Worm (Caenorhabditis elegans) whole organism, dauer: ENCODE results near the gene pitr-3.

ENCODE experiments used
- unc-62 ChIP-seq: sonication (generic microtip); optimal IDR thresholded peaks from 2 replicates; lab custom pipeline; 2017; ENCODE audit warnings: missing biosample characterization, missing genetic modification reagents, missing genetic modification characterization

The pitr-3 gene

ce11 chrV:9141297-9141696 lies at the start of gene pitr-3:
pitr-3 (minus strand) TSS chrV:9141397.
- no peak for TF ChIP-seq unc-62 (GFP tag; lab: Kevin White, UChicago)

ce11 chrV:9186028-9186427 lies 44.8 kb upstream of the pitr-3 start:
- TF ChIP-seq unc-62 (GFP tag; lab: Kevin White, UChicago): no peak

- no peak for TF ChIP-seq unc-62 (GFP tag; lab: Kevin White, UChicago)
Observed at ce11 chrV:9183718-9184441, 42.7 kb upstream of the pitr-3 start.

- no peak for TF ChIP-seq unc-62 (GFP tag; lab: Kevin White, UChicago)
Observed at ce11 chrV:9181669-9182250, 40.6 kb upstream of the pitr-3 start, which contains the start of gene ptr-1. ptr-1 (minus strand) TSS chrV:9181719.

ce11 chrV:9175218-9175837 lies 34.1 kb upstream of the pitr-3 start, which contains the start of gene spas-1:
spas-1 (plus strand) TSS chrV:9175789.
- no peak for TF ChIP-seq unc-62 (GFP tag; lab: Kevin White, UChicago)

- TF ChIP-seq unc-62 (GFP tag; lab: Kevin White, UChicago): no peak
Observed at ce11 chrV:9173789-9174188, 32.6 kb upstream of the pitr-3 start, which contains the start of gene pqn-16. pqn-16 (plus strand) TSS chrV:9174089.

ce11 chrV:9172989-9173388 lies 31.8 kb upstream of the pitr-3 start, which contains the start of gene gad-3:
gad-3 (minus strand) TSS chrV:9173005.
- no peak for TF ChIP-seq unc-62 (GFP tag; lab: Kevin White, UChicago)

- TF ChIP-seq unc-62 (GFP tag; lab: Kevin White, UChicago): no peak
Observed at ce11 chrV:9168089-9168488, 26.9 kb upstream of the pitr-3 start, which contains the start of gene B0222.11. B0222.11 (minus strand) TSS chrV:9168189.

- TF ChIP-seq unc-62 (GFP tag; lab: Kevin White, UChicago): no peak
Observed at ce11 chrV:9166306-9166705, 25.1 kb upstream of the pitr-3 start.

- no peak for TF ChIP-seq unc-62 (GFP tag; lab: Kevin White, UChicago)
Observed at ce11 chrV:9165073-9165699, 24.0 kb upstream of the pitr-3 start, which contains the start of gene col-10. col-10 (minus strand) TSS chrV:9165307.

ce11 chrV:9163897-9164296 lies 22.7 kb upstream of the pitr-3 start:
- no peak for TF ChIP-seq unc-62 (GFP tag; lab: Kevin White, UChicago)

ce11 chrV:9162955-9163468 lies 21.8 kb upstream of the pitr-3 start, which contains the start of gene col-145:
col-145 (minus strand) TSS chrV:9163005.
- TF ChIP-seq unc-62 (GFP tag; lab: Kevin White, UChicago): no peak

- TF ChIP-seq unc-62 (GFP tag; lab: Kevin White, UChicago): no peak
Observed at ce11 chrV:9162118-9162729, 21.0 kb upstream of the pitr-3 start.

- no peak for TF ChIP-seq unc-62 (GFP tag; lab: Kevin White, UChicago)
Observed at ce11 chrV:9160224-9160886, 19.2 kb upstream of the pitr-3 start, which contains the start of gene col-144. col-144 (minus strand) TSS chrV:9160642.
